Fruit fly (Drosophila melanogaster) whole organism, embryonic: ENCODE results near the gene Peritrophin-15a.

Experiments
- Asciz ChIP-seq: fragments of 200-800 bp; sonication (Bioruptor generic); optimal IDR thresholded peaks from 2 replicates; lab custom pipeline; 2017; ENCODE audit warnings: missing biosample characterization, mild to moderate bottlenecking, missing genetic modification characterization, missing genetic modification reagents
- B-H1 ChIP-seq: fragments of 200-800 bp; sonication (Bioruptor generic); IDR thresholded peaks from 3 replicates; pipeline ENCODE4 v1.3.6; 2022; ENCODE audit warnings: missing biosample characterization, missing genetic modification characterization
- CG10267 ChIP-seq: fragments of 200-800 bp; sonication (Bioruptor generic); optimal IDR thresholded peaks from 2 replicates; lab custom pipeline; 2018; ENCODE audit warnings: missing biosample characterization, mild to moderate bottlenecking, missing genetic modification characterization, moderate library complexity
- CG10431 ChIP-seq: fragments of 200-800 bp; sonication (Bioruptor generic); optimal IDR thresholded peaks from 3 replicates; lab custom pipeline; 2018; ENCODE audit warnings: missing biosample characterization, mild to moderate bottlenecking, missing genetic modification characterization
- CG10543 ChIP-seq: fragments of 200-800 bp; sonication (Bioruptor generic); optimal IDR thresholded peaks from 3 replicates; lab custom pipeline; 2017; ENCODE audit warnings: missing biosample characterization, mild to moderate bottlenecking, missing genetic modification characterization, moderate library complexity
- CG12659 ChIP-seq: fragments of 200-800 bp; sonication (Bioruptor generic); optimal IDR thresholded peaks from 3 replicates; lab custom pipeline; 2017; ENCODE audit warnings: mild to moderate bottlenecking, missing biosample characterization, missing genetic modification reagents, missing genetic modification characterization
- CG13123 ChIP-seq: fragments of 200-800 bp; sonication (Bioruptor generic); optimal IDR thresholded peaks from 2 replicates; lab custom pipeline; 2016; ENCODE audit warnings: missing biosample characterization, missing genetic modification characterization
- CG15696 ChIP-seq: fragments of 200-800 bp; sonication (Bioruptor generic); optimal IDR thresholded peaks from 2 replicates; lab custom pipeline; 2019; ENCODE audit warnings: missing biosample characterization, mild to moderate bottlenecking, missing genetic modification characterization, moderate library complexity
- CG17186 ChIP-seq: fragments of 200-800 bp; sonication (Bioruptor generic); optimal IDR thresholded peaks from 3 replicates; lab custom pipeline; 2017; ENCODE audit warnings: missing biosample characterization, missing genetic modification reagents, missing genetic modification characterization
- CG2875 ChIP-seq: fragments of 200-800 bp; sonication (Bioruptor generic); optimal IDR thresholded peaks from 2 replicates; lab custom pipeline; 2017; ENCODE audit warnings: missing biosample characterization, mild to moderate bottlenecking, missing genetic modification characterization, missing genetic modification reagents
- CG3995 ChIP-seq: fragments of 200-800 bp; sonication (Bioruptor generic); optimal IDR thresholded peaks from 3 replicates; lab custom pipeline; 2016; ENCODE audit warnings: missing biosample characterization, missing genetic modification characterization
- CG42726 ChIP-seq: fragments of 200-800 bp; sonication (Bioruptor generic); IDR thresholded peaks from 2 replicates; pipeline ENCODE4 v1.3.6; 2022; ENCODE audit warnings: missing biosample characterization, missing genetic modification characterization; ENCODE audit not compliant: partially characterized antibody
- CG5180 ChIP-seq: fragments of 200-800 bp; sonication (Bioruptor generic); optimal IDR thresholded peaks from 3 replicates; lab custom pipeline; 2017; ENCODE audit warnings: missing biosample characterization, missing genetic modification characterization, mild to moderate bottlenecking, moderate library complexity, missing genetic modification reagents
- CG6791 ChIP-seq: fragments of 200-800 bp; sonication (Bioruptor generic); IDR thresholded peaks from 3 replicates; pipeline ENCODE4 v1.3.6; 2022; ENCODE audit warnings: missing biosample characterization, missing genetic modification characterization; ENCODE audit not compliant: partially characterized antibody
- CG6813 ChIP-seq: fragments of 200-800 bp; sonication (Bioruptor generic); optimal IDR thresholded peaks from 2 replicates; lab custom pipeline; 2017; ENCODE audit warnings: missing biosample characterization, missing genetic modification characterization, mild to moderate bottlenecking, moderate library complexity, missing genetic modification reagents
- CTCF ChIP-seq: fragments of 200-800 bp; sonication (Bioruptor generic); optimal IDR thresholded peaks from 2 replicates; lab custom pipeline; 2017; ENCODE audit warnings: missing biosample characterization, mild to moderate bottlenecking, missing genetic modification characterization, moderate library complexity
- Dip3 ChIP-seq: fragments of 200-800 bp; sonication (Bioruptor generic); optimal IDR thresholded peaks from 3 replicates; lab custom pipeline; 2016; ENCODE audit warnings: missing biosample characterization, missing genetic modification characterization
- Dp ChIP-seq: fragments of 200-800 bp; sonication (Bioruptor generic); optimal IDR thresholded peaks from 2 replicates; lab custom pipeline; 2018; ENCODE audit warnings: missing biosample characterization, mild to moderate bottlenecking, missing genetic modification characterization, moderate library complexity
- E2f2 ChIP-seq: fragments of 200-800 bp; sonication (Bioruptor generic); IDR thresholded peaks from 2 replicates; pipeline ENCODE4 v1.3.6; 2022; ENCODE audit warnings: missing biosample characterization, missing genetic modification characterization
- Eip74EF ChIP-seq, 2 experiments: fragments of 200-800 bp in 1 of 2; fragments of >200 bp in 1 of 2; sonication (Bioruptor generic) in 1 of 2; optimal IDR thresholded peaks; 2 replicates each; lab custom pipeline; 2017 to 2019; ENCODE audit warnings: missing biosample characterization in 2 of 2, missing genetic modification characterization in 2 of 2, mild to moderate bottlenecking in 1 of 2, moderate library complexity in 1 of 2
- Ets65A ChIP-seq: fragments of 200-800 bp; sonication (Bioruptor generic); peaks from one replicate; lab custom pipeline; 2016; ENCODE audit warnings: missing biosample characterization, missing genetic modification characterization
- Gug ChIP-seq: fragments of 200-800 bp; sonication (Bioruptor generic); IDR thresholded peaks from 4 replicates; pipeline ENCODE4 v1.3.6; 2022; ENCODE audit warnings: missing biosample characterization, missing genetic modification characterization
- HHEX ChIP-seq: fragments of 200-800 bp; sonication (Bioruptor generic); optimal IDR thresholded peaks from 3 replicates; lab custom pipeline; 2017; ENCODE audit warnings: missing biosample characterization, mild to moderate bottlenecking, missing genetic modification characterization, missing genetic modification reagents
- MBD-R2 ChIP-seq: fragments of 200-800 bp; sonication (Bioruptor generic); IDR thresholded peaks from 2 replicates; pipeline ENCODE4 v1.3.6; 2022; ENCODE audit warnings: missing biosample characterization, missing genetic modification characterization
- Xbp1 ChIP-seq: fragments of 200-800 bp; sonication (Bioruptor generic); optimal IDR thresholded peaks from 3 replicates; lab custom pipeline; 2016; ENCODE audit warnings: missing biosample characterization, mild to moderate bottlenecking, missing genetic modification characterization
- ato ChIP-seq: fragments of 200-800 bp; sonication (Bioruptor generic); IDR thresholded peaks from 2 replicates; pipeline ENCODE4 v1.3.6; 2022; ENCODE audit warnings: missing biosample characterization, missing genetic modification characterization; ENCODE audit not compliant: partially characterized antibody
- bab2 ChIP-seq: fragments of 200-800 bp; sonication (Bioruptor generic); optimal IDR thresholded peaks from 2 replicates; lab custom pipeline; 2016; ENCODE audit warnings: missing biosample characterization, missing genetic modification characterization
- crp ChIP-seq, 2 experiments: fragments of 200-800 bp; sonication (Bioruptor generic); optimal IDR thresholded peaks; 2 replicates in 1 of 2; 3 replicates in 1 of 2; lab custom pipeline; 2017; ENCODE audit warnings: missing biosample characterization in 2 of 2, missing genetic modification characterization in 2 of 2, mild to moderate bottlenecking in 1 of 2, moderate library complexity in 1 of 2
- dimm ChIP-seq: fragments of 200-800 bp; sonication (Bioruptor generic); IDR thresholded peaks from 2 replicates; pipeline ENCODE4 v1.3.6; 2022; ENCODE audit warnings: missing biosample characterization, missing genetic modification characterization
- dysf ChIP-seq: fragments of 200-800 bp; sonication (Bioruptor generic); IDR thresholded peaks from 3 replicates; pipeline ENCODE4 v1.3.6; 2022; ENCODE audit warnings: missing biosample characterization, missing genetic modification characterization
- insv ChIP-seq, 2 experiments: fragments of 200-800 bp; sonication (Bioruptor generic); optimal IDR thresholded peaks; 3 replicates each; lab custom pipeline; 2016 to 2018; ENCODE audit warnings: missing biosample characterization in 2 of 2, missing genetic modification characterization in 2 of 2
- jigr1 ChIP-seq: fragments of 200-800 bp; sonication (Bioruptor generic); IDR thresholded peaks from 3 replicates; pipeline ENCODE4 v1.3.6; 2022; ENCODE audit warnings: missing biosample characterization, missing genetic modification characterization
- maf-S ChIP-seq: fragments of 200-800 bp; sonication (Bioruptor generic); optimal IDR thresholded peaks from 2 replicates; lab custom pipeline; 2016; ENCODE audit warnings: missing biosample characterization, missing genetic modification characterization
- pzg ChIP-seq: fragments of 200-800 bp; sonication (Bioruptor generic); optimal IDR thresholded peaks from 3 replicates; lab custom pipeline; 2018; ENCODE audit warnings: missing biosample characterization, mild to moderate bottlenecking, missing genetic modification characterization, moderate library complexity
- row ChIP-seq: fragments of 200-800 bp; sonication (Bioruptor generic); IDR thresholded peaks from 3 replicates; pipeline ENCODE4 v1.3.6; 2022; ENCODE audit warnings: missing biosample characterization, missing genetic modification characterization
- stwl ChIP-seq: fragments of 200-800 bp; sonication (Bioruptor generic); optimal IDR thresholded peaks from 3 replicates; lab custom pipeline; 2018; ENCODE audit warnings: missing biosample characterization, mild to moderate bottlenecking, missing genetic modification characterization, moderate library complexity
- ttk ChIP-seq: fragments of 200-800 bp; sonication (Bioruptor generic); IDR thresholded peaks from 2 replicates; pipeline ENCODE4 v2.1.2; 2022; ENCODE audit warnings: missing biosample characterization, missing genetic modification characterization
- usp ChIP-seq: fragments of >200 bp; optimal IDR thresholded peaks from 2 replicates; lab custom pipeline; 2017; ENCODE audit warnings: missing biosample characterization, missing genetic modification characterization

Gene Peritrophin-15a

DNA sequence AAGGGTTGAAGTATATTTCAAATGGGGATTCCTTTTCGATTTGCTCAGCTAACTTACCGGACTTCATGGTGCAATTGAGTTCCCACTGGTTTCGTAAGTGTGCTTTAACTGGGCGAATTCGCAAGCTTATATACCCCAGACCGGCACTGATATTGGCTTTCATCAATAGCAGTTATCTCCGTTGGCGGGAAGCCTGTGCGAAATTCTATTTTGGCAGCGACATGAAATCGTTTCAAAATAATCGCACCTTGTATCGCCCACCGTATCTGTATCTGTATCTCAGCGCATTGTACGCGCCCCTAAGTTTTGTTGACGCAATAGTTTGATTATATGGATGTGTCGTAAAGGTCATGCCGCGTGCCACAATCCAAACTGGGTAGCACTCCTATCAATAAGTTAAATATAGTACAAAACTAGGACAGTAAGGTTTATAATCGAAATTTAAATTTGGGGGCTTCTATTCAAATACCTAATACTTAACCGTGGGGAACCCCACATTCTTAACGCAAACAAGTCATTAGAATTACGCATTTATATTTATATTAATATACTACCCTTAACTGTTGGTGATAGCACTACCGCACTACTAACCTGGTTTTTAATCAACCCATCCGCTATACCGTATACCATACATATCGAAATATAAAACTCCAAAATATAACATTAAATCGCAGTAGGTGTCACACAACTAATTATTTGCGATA, at the start of gene Peritrophin-15a, which contains the start of gene CG13385:
Gene Peritrophin-15a, minus strand, starts transcription at position 101 of the 704 bp plus-strand sequence.
Gene CG13385, plus strand, starts transcription at position 654 of the 704 bp plus-strand sequence.
- TF ChIP-seq insv (GFP tag; optimal IDR thresholded peaks at IDR 0.05; lab: Kevin White, UChicago) (no peak), Gug (GFP tag; lab: Robert Waterston, UW) (no peak), CG13123 (no peak), CG2875 (no peak), Dip3 (GFP tag; lab: Kevin White, UChicago) (no peak), CG6813 (GFP tag; lab: Kevin White, UChicago) (no peak), dimm (no peak), maf-S (no peak), Xbp1 (GFP tag; lab: Kevin White, UChicago) (no peak), Ets65A (GFP tag; lab: Kevin White, UChicago) (no peak), CG5180 (GFP tag; lab: Kevin White, UChicago) (no peak)

dm6 chr2L:8442147-8442546, 46.3 kb upstream of the Peritrophin-15a start, which contains the start of gene CG31897:
CG31897 (plus strand) TSS chr2L:8442447.
- TF ChIP-seq B-H1 = no peak
- no peak for TF ChIP-seq ttk (GFP tag; lab: Robert Waterston, UW)
- TF ChIP-seq CG6791 = no peak
- TF ChIP-seq usp (GFP tag; lab: Kevin White, UChicago) = no peak
- no peak for TF ChIP-seq jigr1
- TF ChIP-seq CG42726 (GFP tag; lab: Robert Waterston, UW) = no peak
- no peak for TF ChIP-seq bab2
- TF ChIP-seq Eip74EF (GFP tag; optimal IDR thresholded peaks at IDR 0.05; lab: Kevin White, UChicago) = no peak
- TF ChIP-seq CTCF = no peak
- TF ChIP-seq CG12659 (GFP tag; lab: Kevin White, UChicago) = no peak

- TF ChIP-seq CG10267 (tag; lab: Kevin White, UChicago) (peak; percentile 76), crp (GFP tag; optimal IDR thresholded peaks at IDR 0.05; lab: Kevin White, UChicago) (peak in 1 of 2 experiments; percentile 80), MBD-R2 (GFP tag; lab: Robert Waterston, UW) (peak; percentile 79), stwl (tag; lab: Kevin White, UChicago) (peak; percentile 19), HHEX (GFP tag; lab: Kevin White, UChicago) (no peak), Asciz (GFP tag; lab: Kevin White, UChicago) (no peak), row (peak; percentile 32; the same call in 1 of the 3 replicates), CG15696 (tag; lab: Kevin White, UChicago) (no peak), CG10431 (GFP tag; lab: Kevin White, UChicago) (peak; percentile 68), dysf (no peak), CG17186 (GFP tag; lab: Kevin White, UChicago) (peak; percentile 13), E2f2 (GFP tag; lab: Robert Waterston, UW) (peak; percentile 47; the same call in 1 of the 2 replicates), Dp (peak; percentile 41), ato (no peak), CG3995 (GFP tag; lab: Kevin White, UChicago) (peak; percentile 97), pzg (GFP tag; lab: Kevin White, UChicago) (peak; percentile 23), CG10543 (no peak)
- TF ChIP-seq, all 482 proteins: peak for 11
Observed at dm6 chr2L:8438052-8438451, 42.2 kb upstream of the Peritrophin-15a start, which contains the start of gene mus201. mus201 (plus strand) TSS chr2L:8438169.
